Worm (Caenorhabditis elegans): Measurements from ENCODE around the gene F59B10.6.

Gene F59B10.6

ce11 chrII:10509746-10510145, 14.5 kb downstream of the F59B10.6 start, which contains the start of gene F59B10.2:
F59B10.2 (minus strand) TSS chrII:10509846.
- TF ChIP-seq flt-1 (GFP tag; IDR thresholded peaks at IDR 0.05), result no peak

ce11 chrII:10507906-10508305, 16.4 kb downstream of the F59B10.6 start:
- no peak for TF ChIP-seq ceh-36 (tag; optimal IDR thresholded peaks at IDR 0.05)
- TF ChIP-seq hmg-4 (GFP tag; optimal IDR thresholded peaks at IDR 0.05), result no peak

- no peak for TF ChIP-seq hmbx-1 (tag; optimal IDR thresholded peaks at IDR 0.05)
- no peak for TF ChIP-seq tbx-11 (GFP tag; IDR thresholded peaks at IDR 0.05)
- TF ChIP-seq flt-1 (GFP tag; IDR thresholded peaks at IDR 0.05), result no peak
- TF ChIP-seq hmg-4 (GFP tag; optimal IDR thresholded peaks at IDR 0.05), result peak; percentile 18
- TF ChIP-seq tbx-37 (GFP tag; conservative IDR thresholded peaks at IDR 0.05), result no peak
- TF ChIP-seq B0310.2 (tag; optimal IDR thresholded peaks at IDR 0.05), result no peak
- no peak for TF ChIP-seq tra-4 (tag; optimal IDR thresholded peaks at IDR 0.05)
- no peak for TF ChIP-seq sea-1 (GFP tag; conservative IDR thresholded peaks at IDR 0.05)
These were observed 18.3 kb downstream of the F59B10.6 start for ce11 chrII:10505949-10506348.

- TF ChIP-seq pes-1 (GFP tag; IDR thresholded peaks at IDR 0.05) (no peak), hmg-4 (GFP tag; optimal IDR thresholded peaks at IDR 0.05) (peak; percentile 72)
These were observed 19.5 kb downstream of the F59B10.6 start for ce11 chrII:10504729-10505128.

- TF ChIP-seq sea-1 (GFP tag; conservative IDR thresholded peaks at IDR 0.05) (no peak), ceh-36 (tag; optimal IDR thresholded peaks at IDR 0.05) (peak; percentile 18), tra-4 (tag; optimal IDR thresholded peaks at IDR 0.05) (no peak), flt-1 (GFP tag; IDR thresholded peaks at IDR 0.05) (peak; percentile 55; the same call in 1 of the 2 replicates), hmg-4 (GFP tag; optimal IDR thresholded peaks at IDR 0.05) (peak; percentile 86), scrt-1 (GFP tag; IDR thresholded peaks at IDR 0.05) (0 out of 2 replicates have a peak, but pooled peaks have one; percentile 45), pes-1 (GFP tag; IDR thresholded peaks at IDR 0.05) (no peak), tbx-37 (GFP tag; conservative IDR thresholded peaks at IDR 0.05) (no peak), F13C5.2 (tag; optimal IDR thresholded peaks at IDR 0.05) (peak; percentile 69)
These were observed 21.7 kb downstream of the F59B10.6 start, which contains the start of gene myrf-1 for ce11 chrII:10502491-10503063. myrf-1 (minus strand) TSS chrII:10502541.

- TF ChIP-seq F13C5.2 (tag; optimal IDR thresholded peaks at IDR 0.05) (peak; percentile 28), hmg-4 (GFP tag; optimal IDR thresholded peaks at IDR 0.05) (peak; percentile 34), flt-1 (GFP tag; IDR thresholded peaks at IDR 0.05) (no peak), scrt-1 (GFP tag; IDR thresholded peaks at IDR 0.05) (no peak), pes-1 (GFP tag; IDR thresholded peaks at IDR 0.05) (no peak), aly-1 (tag; optimal IDR thresholded peaks at IDR 0.05) (no peak), sea-1 (GFP tag; conservative IDR thresholded peaks at IDR 0.05) (no peak), ama-1 (optimal IDR thresholded peaks at IDR 0.05) (no peak), ceh-36 (tag; optimal IDR thresholded peaks at IDR 0.05) (no peak), tbx-11 (GFP tag; IDR thresholded peaks at IDR 0.05) (no peak), B0310.2 (tag; optimal IDR thresholded peaks at IDR 0.05) (no peak), hnd-1 (tag; optimal IDR thresholded peaks at IDR 0.05) (no peak)
These were observed 22.7 kb downstream of the F59B10.6 start for ce11 chrII:10501578-10501977.

ce11 chrII:10500674-10501073, 23.6 kb downstream of the F59B10.6 start:
- TF ChIP-seq ceh-13 (GFP tag; optimal IDR thresholded peaks at IDR 0.05) (no peak), aly-1 (tag; optimal IDR thresholded peaks at IDR 0.05) (no peak), ceh-36 (tag; optimal IDR thresholded peaks at IDR 0.05) (no peak), B0310.2 (tag; optimal IDR thresholded peaks at IDR 0.05) (no peak), pes-1 (GFP tag; IDR thresholded peaks at IDR 0.05) (no peak), tbx-11 (GFP tag; IDR thresholded peaks at IDR 0.05) (no peak), ama-1 (optimal IDR thresholded peaks at IDR 0.05) (no peak), ets-7 (tag; optimal IDR thresholded peaks at IDR 0.05) (no peak), sea-1 (GFP tag; conservative IDR thresholded peaks at IDR 0.05) (no peak), F13C5.2 (tag; optimal IDR thresholded peaks at IDR 0.05) (no peak), hmbx-1 (tag; optimal IDR thresholded peaks at IDR 0.05) (no peak), flt-1 (GFP tag; IDR thresholded peaks at IDR 0.05) (no peak), tbx-37 (GFP tag; conservative IDR thresholded peaks at IDR 0.05) (no peak)

- TF ChIP-seq ceh-36 (tag; optimal IDR thresholded peaks at IDR 0.05) (no peak), tbx-11 (GFP tag; IDR thresholded peaks at IDR 0.05) (no peak), ets-7 (tag; optimal IDR thresholded peaks at IDR 0.05) (no peak), tbx-37 (GFP tag; conservative IDR thresholded peaks at IDR 0.05) (no peak), hnd-1 (tag; optimal IDR thresholded peaks at IDR 0.05) (no peak), B0310.2 (tag; optimal IDR thresholded peaks at IDR 0.05) (no peak), ama-1 (optimal IDR thresholded peaks at IDR 0.05) (no peak), pes-1 (GFP tag; IDR thresholded peaks at IDR 0.05) (no peak), hmbx-1 (tag; optimal IDR thresholded peaks at IDR 0.05) (no peak), F13C5.2 (tag; optimal IDR thresholded peaks at IDR 0.05) (no peak), ceh-13 (GFP tag; optimal IDR thresholded peaks at IDR 0.05) (no peak), sea-1 (GFP tag; conservative IDR thresholded peaks at IDR 0.05) (no peak), aly-1 (tag; optimal IDR thresholded peaks at IDR 0.05) (no peak), flt-1 (GFP tag; IDR thresholded peaks at IDR 0.05) (no peak), scrt-1 (GFP tag; IDR thresholded peaks at IDR 0.05) (no peak)
These were observed 28.4 kb downstream of the F59B10.6 start, which contains the start of gene ZK666.12 for ce11 chrII:10495912-10496311. ZK666.12 (plus strand) TSS chrII:10496212.

- TF ChIP-seq hmbx-1 (tag; optimal IDR thresholded peaks at IDR 0.05) (no peak), ceh-13 (GFP tag; optimal IDR thresholded peaks at IDR 0.05) (no peak), ceh-36 (tag; optimal IDR thresholded peaks at IDR 0.05) (no peak), ama-1 (optimal IDR thresholded peaks at IDR 0.05) (no peak), sea-1 (GFP tag; conservative IDR thresholded peaks at IDR 0.05) (no peak), ets-7 (tag; optimal IDR thresholded peaks at IDR 0.05) (no peak), pes-1 (GFP tag; IDR thresholded peaks at IDR 0.05) (no peak), scrt-1 (GFP tag; IDR thresholded peaks at IDR 0.05) (no peak), B0310.2 (tag; optimal IDR thresholded peaks at IDR 0.05) (no peak), aly-1 (tag; optimal IDR thresholded peaks at IDR 0.05) (no peak), hnd-1 (tag; optimal IDR thresholded peaks at IDR 0.05) (no peak), flt-1 (GFP tag; IDR thresholded peaks at IDR 0.05) (no peak), F13C5.2 (tag; optimal IDR thresholded peaks at IDR 0.05) (no peak)
These were observed 29.8 kb downstream of the F59B10.6 start, which contains the start of gene ZK666.14 for ce11 chrII:10494467-10494866. ZK666.14 (plus strand) TSS chrII:10494767.

Data from whole organism, early embryonic.